Fruit fly (Drosophila melanogaster) whole organism, embryonic: Measurements from ENCODE around the gene Blm.

Experiments used
- Adf1 ChIP-seq: fragments of 200-800 bp; sonication (Bioruptor generic); IDR thresholded peaks from 2 replicates; pipeline ENCODE4 v1.3.6; 2022; ENCODE audit warnings: missing biosample characterization, missing genetic modification characterization
- Bgb ChIP-seq: fragments of 200-800 bp; sonication (Bioruptor generic); IDR thresholded peaks from 2 replicates; pipeline ENCODE4 v1.3.6; 2022; ENCODE audit warnings: missing biosample characterization, missing genetic modification characterization; ENCODE audit not compliant: partially characterized antibody
- CG10979 ChIP-seq: fragments of 200-800 bp; sonication (Bioruptor generic); optimal IDR thresholded peaks from 2 replicates; lab custom pipeline; 2018; ENCODE audit warnings: missing biosample characterization, mild to moderate bottlenecking, missing genetic modification characterization, moderate library complexity
- CG11723 ChIP-seq: fragments of 200-800 bp; sonication (Bioruptor generic); optimal IDR thresholded peaks from 2 replicates; lab custom pipeline; 2017; ENCODE audit warnings: missing biosample characterization, mild to moderate bottlenecking, missing genetic modification characterization
- CG12219 ChIP-seq: fragments of 200-800 bp; sonication (Bioruptor generic); optimal IDR thresholded peaks from 3 replicates; lab custom pipeline; 2018; ENCODE audit warnings: missing biosample characterization, mild to moderate bottlenecking, missing genetic modification characterization
- CG13123 ChIP-seq: fragments of 200-800 bp; sonication (Bioruptor generic); optimal IDR thresholded peaks from 2 replicates; lab custom pipeline; 2016; ENCODE audit warnings: missing biosample characterization, missing genetic modification characterization
- CG13296 ChIP-seq: fragments of 200-800 bp; sonication (Bioruptor generic); optimal IDR thresholded peaks from 3 replicates; lab custom pipeline; 2018; ENCODE audit warnings: missing biosample characterization, mild to moderate bottlenecking, missing genetic modification characterization
- CG17328 ChIP-seq: fragments of 200-800 bp; sonication (Bioruptor generic); IDR thresholded peaks from 2 replicates; pipeline ENCODE4 v1.3.6; 2022; ENCODE audit warnings: missing biosample characterization, missing genetic modification characterization
- CG17912 ChIP-seq: fragments of 200-800 bp; sonication (Bioruptor generic); optimal IDR thresholded peaks from 2 replicates; lab custom pipeline; 2018; ENCODE audit warnings: missing biosample characterization, mild to moderate bottlenecking, missing genetic modification characterization
- CG1792 ChIP-seq: fragments of 200-800 bp; sonication (Bioruptor generic); optimal IDR thresholded peaks from 2 replicates; lab custom pipeline; 2016; ENCODE audit warnings: missing biosample characterization, missing genetic modification characterization
- CG18599 ChIP-seq: fragments of 200-800 bp; sonication (Bioruptor generic); optimal IDR thresholded peaks from 3 replicates; lab custom pipeline; 2017; ENCODE audit warnings: missing biosample characterization, missing genetic modification characterization, mild to moderate bottlenecking, moderate library complexity, missing genetic modification reagents
- CG2120 ChIP-seq: fragments of 200-800 bp; sonication (Bioruptor generic); optimal IDR thresholded peaks from 3 replicates; lab custom pipeline; 2016; ENCODE audit warnings: missing biosample characterization, missing genetic modification characterization
- CG2875 ChIP-seq: fragments of 200-800 bp; sonication (Bioruptor generic); optimal IDR thresholded peaks from 2 replicates; lab custom pipeline; 2017; ENCODE audit warnings: missing biosample characterization, mild to moderate bottlenecking, missing genetic modification characterization, missing genetic modification reagents
- CG30020 ChIP-seq: fragments of 200-800 bp; optimal IDR thresholded peaks from 2 replicates; lab custom pipeline; 2019; ENCODE audit warnings: missing biosample characterization, mild to moderate bottlenecking, missing genetic modification characterization, moderate library complexity
- CG32772 ChIP-seq: fragments of 200-800 bp; sonication (Bioruptor generic); IDR thresholded peaks from 2 replicates; pipeline ENCODE4 v1.3.6; 2022; ENCODE audit warnings: missing biosample characterization, missing genetic modification characterization
- CG42726 ChIP-seq: fragments of 200-800 bp; sonication (Bioruptor generic); IDR thresholded peaks from 2 replicates; pipeline ENCODE4 v1.3.6; 2022; ENCODE audit warnings: missing biosample characterization, missing genetic modification characterization; ENCODE audit not compliant: partially characterized antibody
- CG6689 ChIP-seq: fragments of 200-800 bp; sonication (Bioruptor generic); IDR thresholded peaks from 2 replicates; pipeline ENCODE4 v1.3.6; 2022; ENCODE audit warnings: missing biosample characterization, missing genetic modification characterization
- CG7556 ChIP-seq: fragments of 200-800 bp; sonication (Bioruptor generic); optimal IDR thresholded peaks from 2 replicates; lab custom pipeline; 2017; ENCODE audit warnings: missing biosample characterization, mild to moderate bottlenecking, missing genetic modification characterization
- CG7786 ChIP-seq: fragments of 200-800 bp; sonication (Bioruptor generic); optimal IDR thresholded peaks from 2 replicates; lab custom pipeline; 2016; ENCODE audit warnings: missing biosample characterization, missing genetic modification characterization
- CG8281 ChIP-seq: fragments of 200-800 bp; sonication (Bioruptor generic); optimal IDR thresholded peaks from 2 replicates; lab custom pipeline; 2018; ENCODE audit warnings: missing biosample characterization, mild to moderate bottlenecking, missing genetic modification characterization, moderate library complexity
- CG8924 ChIP-seq: fragments of 200-800 bp; optimal IDR thresholded peaks from 3 replicates; lab custom pipeline; 2019; ENCODE audit warnings: missing biosample characterization, mild to moderate bottlenecking, missing genetic modification characterization, moderate library complexity
- CG9215 ChIP-seq: fragments of 200-800 bp; sonication (Bioruptor generic); IDR thresholded peaks from 2 replicates; pipeline ENCODE4 v1.3.6; 2022; ENCODE audit warnings: missing biosample characterization, missing genetic modification characterization
- CoRest ChIP-seq: fragments of 200-800 bp; sonication (Bioruptor generic); optimal IDR thresholded peaks from 3 replicates; lab custom pipeline; 2018; ENCODE audit warnings: missing biosample characterization, mild to moderate bottlenecking, missing genetic modification characterization, moderate library complexity
- Dfd ChIP-seq, 2 experiments: fragments of >200 bp; optimal IDR thresholded peaks; 2 replicates each; lab custom pipeline; 2017; ENCODE audit warnings: missing biosample characterization in 2 of 2, missing genetic modification characterization in 2 of 2
- Fer3 ChIP-seq: fragments of 200-800 bp; sonication (Bioruptor generic); optimal IDR thresholded peaks from 2 replicates; lab custom pipeline; 2018; ENCODE audit warnings: missing biosample characterization, mild to moderate bottlenecking, missing genetic modification characterization, moderate library complexity
- GATAe ChIP-seq: fragments of 200-800 bp; sonication (Bioruptor generic); conservative IDR thresholded peaks from 2 replicates; pipeline ENCODE4 v1.3.6; 2022; ENCODE audit warnings: missing biosample characterization, missing genetic modification characterization
- Optix ChIP-seq: fragments of 200-800 bp; sonication (Bioruptor generic); IDR thresholded peaks from 3 replicates; pipeline ENCODE4 v1.3.6; 2022; ENCODE audit warnings: missing biosample characterization, missing genetic modification characterization
- Poxn ChIP-seq: fragments of 200-800 bp; sonication (Bioruptor generic); IDR thresholded peaks from 2 replicates; pipeline ENCODE4 v1.3.6; 2022; ENCODE audit warnings: missing biosample characterization, missing genetic modification characterization
- Sox100B ChIP-seq: fragments of 200-800 bp; sonication (Bioruptor generic); optimal IDR thresholded peaks from 3 replicates; lab custom pipeline; 2018; ENCODE audit warnings: missing biosample characterization, mild to moderate bottlenecking, missing genetic modification characterization
- Spps ChIP-seq: fragments of 200-800 bp; sonication (Bioruptor generic); optimal IDR thresholded peaks from 2 replicates; lab custom pipeline; 2018; ENCODE audit warnings: missing biosample characterization, mild to moderate bottlenecking, missing genetic modification characterization
- Sry-δ ChIP-seq: fragments of 200-800 bp; sonication (Bioruptor generic); optimal IDR thresholded peaks from 2 replicates; lab custom pipeline; 2016; ENCODE audit warnings: missing biosample characterization, missing genetic modification characterization
- TFAM ChIP-seq: fragments of 200-800 bp; sonication (Bioruptor generic); optimal IDR thresholded peaks from 2 replicates; lab custom pipeline; 2017; ENCODE audit warnings: missing biosample characterization, missing genetic modification characterization, inconsistent platforms
- ab ChIP-seq: fragments of 200-800 bp; sonication (Bioruptor generic); optimal IDR thresholded peaks from 2 replicates; lab custom pipeline; 2016; ENCODE audit warnings: missing biosample characterization, missing genetic modification characterization
- al ChIP-seq: fragments of 200-800 bp; sonication (Bioruptor generic); IDR thresholded peaks from 2 replicates; pipeline ENCODE4 v1.3.6; 2022; ENCODE audit warnings: missing biosample characterization, missing genetic modification characterization
- ara ChIP-seq: fragments of 200-800 bp; sonication (Bioruptor generic); IDR thresholded peaks from 2 replicates; pipeline ENCODE4 v1.3.6; 2022; ENCODE audit warnings: missing biosample characterization, missing genetic modification characterization
- bigmax ChIP-seq: fragments of 200-800 bp; sonication (Bioruptor generic); optimal IDR thresholded peaks from 2 replicates; lab custom pipeline; 2018; ENCODE audit warnings: missing biosample characterization, mild to moderate bottlenecking, missing genetic modification characterization
- chn ChIP-seq: fragments of 200-800 bp; sonication (Bioruptor generic); optimal IDR thresholded peaks from 2 replicates; lab custom pipeline; 2016; ENCODE audit warnings: missing biosample characterization, missing genetic modification characterization
- esg ChIP-seq: fragments of 200-800 bp; sonication (Bioruptor generic); conservative IDR thresholded peaks from 2 replicates; pipeline ENCODE4 v1.3.6; 2022; ENCODE audit warnings: missing biosample characterization, missing genetic modification characterization
- eve ChIP-seq, 2 experiments: fragments of >200 bp; optimal IDR thresholded peaks; 2 replicates each; lab custom pipeline; 2017; ENCODE audit warnings: missing biosample characterization in 2 of 2, missing genetic modification characterization in 2 of 2
- fd96Cb ChIP-seq: fragments of 200-800 bp; sonication (Bioruptor generic); optimal IDR thresholded peaks from 2 replicates; lab custom pipeline; 2018; ENCODE audit warnings: missing biosample characterization, mild to moderate bottlenecking, missing genetic modification characterization, moderate library complexity
- gsb-n ChIP-seq: fragments of 200-800 bp; sonication (Bioruptor generic); optimal IDR thresholded peaks from 3 replicates; lab custom pipeline; 2018; ENCODE audit warnings: missing biosample characterization, mild to moderate bottlenecking, missing genetic modification characterization
- hb ChIP-seq: fragments of 200-800 bp; sonication (Bioruptor generic); IDR thresholded peaks from 3 replicates; pipeline ENCODE4 v1.3.6; 2022; ENCODE audit warnings: missing biosample characterization, missing genetic modification characterization; ENCODE audit not compliant: partially characterized antibody
- mld ChIP-seq: fragments of 200-800 bp; sonication (Bioruptor generic); IDR thresholded peaks from 3 replicates; pipeline ENCODE4 v1.3.6; 2022; ENCODE audit warnings: missing biosample characterization, missing genetic modification characterization; ENCODE audit not compliant: partially characterized antibody
- odd ChIP-seq: fragments of 200-800 bp; sonication (Bioruptor generic); optimal IDR thresholded peaks from 2 replicates; lab custom pipeline; 2017; ENCODE audit warnings: missing biosample characterization, mild to moderate bottlenecking, missing genetic modification characterization
- pfk ChIP-seq: fragments of 200-800 bp; sonication (Bioruptor generic); optimal IDR thresholded peaks from 2 replicates; lab custom pipeline; 2018; ENCODE audit warnings: missing biosample characterization, mild to moderate bottlenecking, missing genetic modification characterization, moderate library complexity
- shn ChIP-seq: fragments of 200-800 bp; sonication (Bioruptor generic); optimal IDR thresholded peaks from 3 replicates; lab custom pipeline; 2016; ENCODE audit warnings: missing biosample characterization, missing genetic modification characterization
- sna ChIP-seq: fragments of 200-800 bp; sonication (Bioruptor generic); IDR thresholded peaks from 2 replicates; pipeline ENCODE4 v1.3.6; 2022; ENCODE audit warnings: missing biosample characterization, missing genetic modification characterization; ENCODE audit not compliant: partially characterized antibody
- zen ChIP-seq: fragments of 200-800 bp; sonication (Bioruptor generic); optimal IDR thresholded peaks from 3 replicates; lab custom pipeline; 2018; ENCODE audit warnings: missing biosample characterization, mild to moderate bottlenecking, missing genetic modification characterization, moderate library complexity

Blm gene

DNA sequence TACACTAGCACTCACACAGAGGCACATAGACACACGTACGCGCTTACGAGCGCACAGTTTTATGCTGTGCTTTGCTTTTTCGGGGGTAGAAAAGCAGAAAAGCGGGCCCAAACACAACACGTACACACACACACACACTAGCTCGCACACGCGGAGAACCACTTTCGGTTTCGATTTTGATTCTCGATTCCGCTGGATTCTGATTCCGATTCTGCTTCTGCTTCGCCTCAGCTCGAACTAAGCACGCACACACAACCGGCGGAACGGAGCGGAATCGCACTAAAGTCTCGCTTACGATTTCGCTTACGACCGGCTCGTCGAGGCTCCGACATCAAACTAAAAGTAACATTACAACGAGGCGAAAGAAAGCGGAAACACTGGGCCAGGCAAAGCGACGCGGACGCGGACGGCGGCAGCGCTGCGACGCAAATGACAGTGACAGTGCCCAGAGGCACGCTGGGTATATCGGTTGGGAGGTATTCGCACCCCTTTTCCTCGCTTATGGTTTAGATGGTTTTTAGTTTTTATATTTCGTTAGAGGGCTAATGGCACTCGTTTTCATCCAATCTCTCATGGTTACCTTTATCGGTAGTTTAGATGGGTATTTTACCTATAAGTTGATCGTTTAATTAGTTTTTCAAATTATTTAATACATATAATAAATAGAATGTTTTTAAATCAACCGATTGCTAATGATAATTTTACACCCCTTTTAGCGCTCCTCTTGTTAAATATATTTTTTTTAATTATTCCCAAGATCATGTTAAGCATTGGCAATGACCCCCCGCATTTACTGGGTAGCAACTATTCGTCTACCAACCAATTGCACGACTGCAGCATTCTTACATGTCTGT is 36.7 kb upstream of the Blm start (continued):
- TF ChIP-seq hb = no peak
- TF ChIP-seq CG6689 = peak; percentile 33; the same call in 1 of the 2 replicates
- TF ChIP-seq CG18599 (GFP tag; lab: Kevin White, UChicago) = peak; percentile 44
- TF ChIP-seq CG7556 = peak; percentile 92
- TF ChIP-seq CG42726 (GFP tag; lab: Robert Waterston, UW) = peak; percentile 57; the same call in 1 of the 2 replicates
- peak; percentile 30 for TF ChIP-seq ab (GFP tag; lab: Kevin White, UChicago)
- peak; percentile 65 for TF ChIP-seq CG11723 (GFP tag; lab: Kevin White, UChicago)
- TF ChIP-seq CG9215 (GFP tag; lab: Robert Waterston, UW) = peak; percentile 55
- TF ChIP-seq TFAM (GFP tag; lab: Kevin White, UChicago) = no peak
- peak; percentile 23 for TF ChIP-seq CG2875 (GFP tag; lab: Kevin White, UChicago)
- TF ChIP-seq CG8924 (tag; lab: Kevin White, UChicago) = peak; percentile 67
- no peak for TF ChIP-seq CG7786 (GFP tag; lab: Kevin White, UChicago)
- TF ChIP-seq zen (tag; lab: Kevin White, UChicago) = peak; percentile 4
- TF ChIP-seq GATAe (GFP tag; lab: Robert Waterston, UW) = no peak
- TF ChIP-seq Poxn (GFP tag; lab: Robert Waterston, UW) = no peak
- peak; percentile 56 for TF ChIP-seq CG2120
- TF ChIP-seq Sry-δ (GFP tag; lab: Kevin White, UChicago) = no peak
- peak; percentile 27 for TF ChIP-seq CG13123 (GFP tag; lab: Kevin White, UChicago)
- TF ChIP-seq eve (GFP tag; optimal IDR thresholded peaks at IDR 0.05; lab: Kevin White, UChicago) = peak in 1 of 2 experiments; percentile 94
- TF ChIP-seq bigmax (GFP tag; lab: Kevin White, UChicago) = peak; percentile 28
- TF ChIP-seq mld (GFP tag; lab: Robert Waterston, UW) = no peak
- TF ChIP-seq fd96Cb = peak; percentile 40
- TF ChIP-seq pfk = peak; percentile 88
- TF ChIP-seq Spps (tag; lab: Kevin White, UChicago) = no peak
- TF ChIP-seq Bgb (GFP tag; lab: Robert Waterston, UW) = peak; percentile 59
- TF ChIP-seq CG8281 (tag; lab: Kevin White, UChicago) = peak; percentile 9
- TF ChIP-seq CG17912 (GFP tag; lab: Kevin White, UChicago) = no peak
- no peak for TF ChIP-seq Optix (GFP tag; lab: Robert Waterston, UW)
- TF ChIP-seq chn (GFP tag; lab: Kevin White, UChicago) = peak; percentile 52
- TF ChIP-seq gsb-n (tag; lab: Kevin White, UChicago) = peak; percentile 36
- peak; percentile 59 for TF ChIP-seq esg (GFP tag; lab: Robert Waterston, UW)
- peak; percentile 21 for TF ChIP-seq CG1792 (GFP tag; lab: Kevin White, UChicago)
- TF ChIP-seq shn = peak; percentile 62
- TF ChIP-seq CG30020 (tag; lab: Kevin White, UChicago) = peak; percentile 49
- TF ChIP-seq Sox100B = peak; percentile 90
- no peak for TF ChIP-seq Dfd (GFP tag; optimal IDR thresholded peaks at IDR 0.05; lab: Kevin White, UChicago)
- peak; percentile 43 for TF ChIP-seq ara (GFP tag; lab: Robert Waterston, UW)
- TF ChIP-seq CG32772 (GFP tag; lab: Robert Waterston, UW) = 0 out of 2 replicates have a peak, but pooled peaks have one; percentile 53
- TF ChIP-seq CG17328 (GFP tag; lab: Robert Waterston, UW) = peak; percentile 54; the same call in 1 of the 2 replicates
- TF ChIP-seq al (GFP tag; lab: Robert Waterston, UW) = peak; percentile 33; the same call in 1 of the 2 replicates
- TF ChIP-seq CoRest (tag; lab: Kevin White, UChicago) = peak; percentile 84
- peak; percentile 76 for TF ChIP-seq odd (GFP tag; lab: Kevin White, UChicago)
- no peak for TF ChIP-seq Fer3 (tag; lab: Kevin White, UChicago)
- TF ChIP-seq Adf1 (GFP tag; lab: Robert Waterston, UW) = peak; percentile 96
- TF ChIP-seq CG10979 (tag; lab: Kevin White, UChicago) = peak; percentile 54
- peak; percentile 40; the same call in 1 of the 2 replicates for TF ChIP-seq sna (GFP tag; lab: Robert Waterston, UW)
- TF ChIP-seq CG12219 (GFP tag; lab: Kevin White, UChicago) = no peak
- peak; percentile 41 for TF ChIP-seq CG13296 (GFP tag; lab: Kevin White, UChicago)
